Worm (Caenorhabditis elegans) whole organism, L2 larva: ENCODE measurements around the gene F11A5.9.

Experiments
- fos-1 ChIP-seq: fragments of 150-350 bp; optimal IDR thresholded peaks from 2 replicates; lab custom pipeline; 2014; ENCODE audit warnings: missing biosample characterization, missing genetic modification characterization
- nhr-11 ChIP-seq: fragments of 150-350 bp; optimal IDR thresholded peaks from 2 replicates; lab custom pipeline; 2014; ENCODE audit warnings: missing biosample characterization, missing genetic modification characterization
- nhr-25 ChIP-seq: fragments of 150-350 bp; sonication (generic microtip); optimal IDR thresholded peaks from 3 replicates; lab custom pipeline; 2014; ENCODE audit warnings: missing biosample characterization, missing genetic modification characterization
- peb-1 ChIP-seq: fragments of 150-350 bp; optimal IDR thresholded peaks from 2 replicates; lab custom pipeline; 2014; ENCODE audit warnings: missing biosample characterization, missing genetic modification characterization
- unc-39 ChIP-seq: fragments of 150-350 bp; optimal IDR thresholded peaks from 2 replicates; lab custom pipeline; 2014; ENCODE audit warnings: missing biosample characterization, missing genetic modification characterization

DNA sequence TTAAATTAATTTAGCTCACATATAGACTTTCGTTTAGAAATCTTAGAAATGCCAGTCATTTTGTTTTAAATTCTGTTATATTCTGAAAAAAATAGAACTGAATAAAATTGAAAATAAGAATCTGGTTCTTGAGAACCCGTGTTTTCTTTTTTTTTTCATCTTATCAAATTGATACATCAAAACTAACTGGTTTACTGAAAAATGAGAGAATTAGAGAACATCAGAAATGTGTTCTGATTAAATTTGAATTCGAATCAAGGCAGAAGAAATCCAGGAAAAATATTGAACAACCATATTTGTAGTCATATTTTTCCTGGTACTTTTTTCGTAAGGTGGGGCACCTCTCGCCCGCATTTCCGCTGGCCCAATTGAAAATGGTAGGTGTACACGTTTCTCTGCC, 3.8 kb downstream of the F11A5.9 start, which contains the start of gene F11A5.15:
- no peak for TF ChIP-seq peb-1 (tag; lab: Kevin White, UChicago)
- no peak for TF ChIP-seq unc-39 (tag; lab: Kevin White, UChicago)
- no peak for TF ChIP-seq nhr-11
- TF ChIP-seq nhr-25 (tag; lab: Kevin White, UChicago): no peak
- TF ChIP-seq fos-1: no peak
